Worm (Caenorhabditis elegans) whole organism, L3 larva: Measurements from ENCODE around the gene F59A6.13.

Source experiments
- R02D3.7 ChIP-seq: fragments of 150-350 bp; optimal IDR thresholded peaks from 2 replicates; lab custom pipeline; 2014; ENCODE audit warnings: missing biosample characterization, missing genetic modification characterization
- ZK546.5 ChIP-seq: sonication (generic microtip); optimal IDR thresholded peaks from 2 replicates; lab custom pipeline; 2017; ENCODE audit warnings: missing biosample characterization, missing genetic modification characterization
- aly-2 ChIP-seq: fragments of 150-350 bp; optimal IDR thresholded peaks from 2 replicates; lab custom pipeline; 2014; ENCODE audit warnings: missing biosample characterization, missing genetic modification characterization
- ama-1 ChIP-seq: fragments of 150-350 bp; optimal IDR thresholded peaks from 2 replicates; lab custom pipeline; 2018
- ceh-16 ChIP-seq: sonication (generic microtip); optimal IDR thresholded peaks from 2 replicates; lab custom pipeline; 2017; ENCODE audit warnings: missing biosample characterization, missing genetic modification characterization
- ceh-28 ChIP-seq: fragments of 150-350 bp; optimal IDR thresholded peaks from 2 replicates; lab custom pipeline; 2014; ENCODE audit warnings: missing biosample characterization, missing genetic modification reagents, missing genetic modification characterization
- ceh-82 ChIP-seq: fragments of 150-350 bp; optimal IDR thresholded peaks from 2 replicates; lab custom pipeline; 2014; ENCODE audit warnings: missing biosample characterization, missing genetic modification characterization
- ceh-9 ChIP-seq: sonication (generic microtip); optimal IDR thresholded peaks from 2 replicates; lab custom pipeline; 2018; ENCODE audit warnings: missing biosample characterization, missing genetic modification characterization
- daf-12 ChIP-seq: fragments of 150-350 bp; optimal IDR thresholded peaks from 2 replicates; lab custom pipeline; 2014; ENCODE audit warnings: missing biosample characterization, missing genetic modification reagents, missing genetic modification characterization
- egl-27 ChIP-seq: sonication (generic microtip); optimal IDR thresholded peaks from 4 replicates; lab custom pipeline; 2017; ENCODE audit warnings: missing biosample characterization, missing genetic modification reagents, missing genetic modification characterization
- egl-5 ChIP-seq: fragments of 150-350 bp; optimal IDR thresholded peaks from 2 replicates; lab custom pipeline; 2017; ENCODE audit warnings: missing biosample characterization, missing genetic modification reagents, missing genetic modification characterization, inconsistent platforms
- elt-1 ChIP-seq: fragments of 150-350 bp; optimal IDR thresholded peaks from 2 replicates; lab custom pipeline; 2014; ENCODE audit warnings: missing biosample characterization, missing genetic modification characterization
- elt-2 ChIP-seq: sonication (generic microtip); optimal IDR thresholded peaks from 2 replicates; lab custom pipeline; 2016; ENCODE audit warnings: missing genetic modification reagents, mild to moderate bottlenecking, missing genetic modification characterization, missing compliant biosample characterization
- elt-3 ChIP-seq, 3 experiments: fragments of 150-350 bp in 1 of 3; sonication (generic microtip) in 2 of 3; optimal IDR thresholded peaks; 2 replicates in 2 of 3; 4 replicates in 1 of 3; lab custom pipeline; 2014 to 2017; ENCODE audit warnings: missing biosample characterization in 3 of 3, missing genetic modification characterization in 3 of 3
- eor-1 ChIP-seq, 2 experiments: fragments of 150-350 bp; optimal IDR thresholded peaks; 2 replicates each; lab custom pipeline; 2014 to 2018; ENCODE audit warnings: missing biosample characterization in 2 of 2, missing genetic modification characterization in 2 of 2
- fkh-10 ChIP-seq: sonication (generic microtip); optimal IDR thresholded peaks from 2 replicates; lab custom pipeline; 2017; ENCODE audit warnings: missing biosample characterization, missing genetic modification reagents, missing genetic modification characterization
- fkh-2 ChIP-seq: fragments of 150-350 bp; optimal IDR thresholded peaks from 2 replicates; lab custom pipeline; 2014; ENCODE audit warnings: missing biosample characterization, missing genetic modification reagents, missing genetic modification characterization
- fos-1 ChIP-seq: fragments of 150-350 bp; optimal IDR thresholded peaks from 2 replicates; lab custom pipeline; 2014; ENCODE audit warnings: missing biosample characterization, missing genetic modification characterization
- hmg-11 ChIP-seq: sonication (generic microtip); optimal IDR thresholded peaks from 2 replicates; lab custom pipeline; 2016; ENCODE audit warnings: missing genetic modification characterization, missing compliant biosample characterization
- jun-1 ChIP-seq: fragments of 150-350 bp; optimal IDR thresholded peaks from 2 replicates; lab custom pipeline; 2014; ENCODE audit warnings: missing biosample characterization, missing genetic modification reagents, missing genetic modification characterization
- lin-15B ChIP-seq: fragments of 150-350 bp; optimal IDR thresholded peaks from 2 replicates; lab custom pipeline; 2014; ENCODE audit warnings: missing biosample characterization, missing genetic modification characterization
- lin-39 ChIP-seq: fragments of 150-350 bp; optimal IDR thresholded peaks from 2 replicates; lab custom pipeline; 2018; ENCODE audit warnings: missing biosample characterization, missing genetic modification reagents, missing genetic modification characterization
- lsy-12 ChIP-seq: sonication (generic microtip); optimal IDR thresholded peaks from 2 replicates; lab custom pipeline; 2016; ENCODE audit warnings: mild to moderate bottlenecking, missing genetic modification characterization, missing compliant biosample characterization
- mdl-1 ChIP-seq: fragments of 150-350 bp; optimal IDR thresholded peaks from 2 replicates; lab custom pipeline; 2014; ENCODE audit warnings: missing biosample characterization, missing genetic modification characterization
- mml-1 ChIP-seq: fragments of 150-350 bp; sonication (generic microtip); optimal IDR thresholded peaks from 3 replicates; lab custom pipeline; 2014; ENCODE audit warnings: missing biosample characterization, missing genetic modification characterization
- nfya-1 ChIP-seq: sonication (generic microtip); optimal IDR thresholded peaks from 2 replicates; lab custom pipeline; 2017; ENCODE audit warnings: missing genetic modification characterization, mild to moderate bottlenecking, missing compliant biosample characterization, antibody characterized with exemption, moderate library complexity; ENCODE audit not compliant: insufficient read depth
- nhr-11 ChIP-seq: fragments of 150-350 bp; optimal IDR thresholded peaks from 2 replicates; lab custom pipeline; 2014; ENCODE audit warnings: missing biosample characterization, missing genetic modification characterization
- nhr-12 ChIP-seq: fragments of 150-350 bp; optimal IDR thresholded peaks from 2 replicates; lab custom pipeline; 2014; ENCODE audit warnings: missing biosample characterization, missing genetic modification characterization
- nhr-23 ChIP-seq: fragments of 150-350 bp; optimal IDR thresholded peaks from 2 replicates; lab custom pipeline; 2014; ENCODE audit warnings: missing biosample characterization, missing genetic modification reagents, missing genetic modification characterization
- nhr-237 ChIP-seq: fragments of 150-350 bp; optimal IDR thresholded peaks from 2 replicates; lab custom pipeline; 2014; ENCODE audit warnings: missing biosample characterization, missing genetic modification characterization
- nhr-25 ChIP-seq: sonication (generic microtip); optimal IDR thresholded peaks from 2 replicates; lab custom pipeline; 2017; ENCODE audit warnings: missing biosample characterization, missing genetic modification characterization
- nhr-28 ChIP-seq: fragments of 150-350 bp; optimal IDR thresholded peaks from 2 replicates; lab custom pipeline; 2014; ENCODE audit warnings: missing biosample characterization, missing genetic modification characterization
- nhr-43 ChIP-seq: sonication (generic microtip); optimal IDR thresholded peaks from 2 replicates; lab custom pipeline; 2016; ENCODE audit warnings: mild to moderate bottlenecking, missing genetic modification characterization, missing compliant biosample characterization; ENCODE audit not compliant: poor library complexity, severe bottlenecking
- nhr-67 ChIP-seq: fragments of 150-350 bp; optimal IDR thresholded peaks from 2 replicates; lab custom pipeline; 2014; ENCODE audit warnings: missing biosample characterization, missing genetic modification characterization
- nhr-76 ChIP-seq: fragments of 150-350 bp; sonication (generic microtip); optimal IDR thresholded peaks from 5 replicates; lab custom pipeline; 2014; ENCODE audit warnings: missing biosample characterization, missing genetic modification characterization
- nhr-77 ChIP-seq: fragments of 150-350 bp; optimal IDR thresholded peaks from 2 replicates; lab custom pipeline; 2014; ENCODE audit warnings: missing biosample characterization, missing genetic modification characterization
- pha-4 ChIP-seq: fragments of 150-350 bp; optimal IDR thresholded peaks from 2 replicates; lab custom pipeline; 2014; ENCODE audit warnings: missing biosample characterization, missing genetic modification reagents, missing genetic modification characterization
- pqm-1 ChIP-seq: fragments of 150-350 bp; optimal IDR thresholded peaks from 2 replicates; lab custom pipeline; 2017; ENCODE audit warnings: missing biosample characterization, missing genetic modification characterization, inconsistent platforms
- sea-2 ChIP-seq: fragments of 150-350 bp; sonication (generic microtip); optimal IDR thresholded peaks from 4 replicates; lab custom pipeline; 2014; ENCODE audit warnings: missing biosample characterization, missing genetic modification reagents, missing genetic modification characterization
- skn-1 ChIP-seq: fragments of 150-350 bp; optimal IDR thresholded peaks from 2 replicates; lab custom pipeline; 2014; ENCODE audit warnings: missing biosample characterization, missing genetic modification characterization
- snpc-4 ChIP-seq: fragments of 150-350 bp; optimal IDR thresholded peaks from 2 replicates; lab custom pipeline; 2014; ENCODE audit warnings: missing biosample characterization, missing genetic modification characterization
- tbx-2 ChIP-seq: sonication (generic microtip); optimal IDR thresholded peaks from 2 replicates; lab custom pipeline; 2016; ENCODE audit warnings: mild to moderate bottlenecking, missing genetic modification characterization, missing compliant biosample characterization
- unc-39 ChIP-seq: sonication (generic microtip); optimal IDR thresholded peaks from 4 replicates; lab custom pipeline; 2017; ENCODE audit warnings: missing biosample characterization, missing genetic modification characterization
- unc-62 ChIP-seq: fragments of 150-350 bp; sonication (generic microtip); optimal IDR thresholded peaks from 4 replicates; lab custom pipeline; 2014; ENCODE audit warnings: missing biosample characterization, missing genetic modification reagents, missing genetic modification characterization
- zag-1 ChIP-seq: fragments of 150-350 bp; optimal IDR thresholded peaks from 2 replicates; lab custom pipeline; 2014; ENCODE audit warnings: missing biosample characterization, missing genetic modification characterization
- ztf-11 ChIP-seq: fragments of 150-350 bp; optimal IDR thresholded peaks from 2 replicates; lab custom pipeline; 2014; ENCODE audit warnings: missing biosample characterization, missing genetic modification characterization
- ztf-4 ChIP-seq: fragments of 150-350 bp; optimal IDR thresholded peaks from 2 replicates; lab custom pipeline; 2014; ENCODE audit warnings: missing biosample characterization, missing genetic modification characterization

F59A6.13 gene

DNA sequence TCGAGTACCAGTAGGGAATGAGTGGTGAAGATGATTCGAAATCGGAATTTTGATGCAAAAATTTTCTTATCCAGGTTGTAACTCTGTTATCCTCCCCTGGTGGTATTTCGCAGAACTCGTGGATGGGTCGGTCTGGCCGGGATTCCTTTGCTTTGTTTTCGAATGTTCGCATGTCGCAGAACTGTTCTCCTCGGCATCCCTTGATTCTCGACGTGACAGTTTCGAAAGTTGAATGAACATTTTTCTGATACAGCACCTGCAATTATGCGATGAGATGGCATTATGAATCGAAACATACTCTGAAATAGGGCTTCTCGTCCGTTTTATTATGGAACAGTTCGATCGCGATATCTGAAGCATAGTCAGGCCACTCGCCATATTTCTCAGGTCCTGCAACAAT is 33.6 kb downstream of the F59A6.13 start:
- TF ChIP-seq unc-39 (tag; lab: Kevin White, UChicago), result no peak
- TF ChIP-seq elt-2 (tag; lab: Kevin White, UChicago), result peak; percentile 2

DNA sequence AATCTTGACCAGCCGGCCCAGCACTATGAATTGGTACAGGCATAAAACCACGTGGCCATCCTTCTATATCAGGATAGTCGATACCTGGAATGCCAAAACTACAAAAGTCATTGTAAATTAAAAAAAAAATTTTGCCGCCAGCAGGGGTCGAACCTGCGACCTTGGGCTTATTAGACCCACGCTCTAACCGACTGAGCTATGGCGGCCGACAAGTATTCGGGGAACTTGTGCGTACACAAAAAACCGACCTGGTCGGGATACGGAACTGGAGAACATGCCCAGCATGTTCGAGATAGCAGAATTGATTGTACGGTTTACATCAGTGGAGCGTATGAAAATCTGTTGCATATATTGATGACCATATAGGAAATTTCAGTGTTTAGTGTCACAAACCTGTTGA is 34.7 kb downstream of the F59A6.13 start:
- peak; percentile 43 for TF ChIP-seq nfya-1 (tag; lab: Kevin White, UChicago)
- TF ChIP-seq egl-27, result no peak
- TF ChIP-seq aly-2 (tag; lab: Kevin White, UChicago), result no peak
- TF ChIP-seq nhr-43 (tag; lab: Kevin White, UChicago), result peak; percentile 84
- TF ChIP-seq nhr-76 (tag; lab: Kevin White, UChicago), result no peak
- no peak for TF ChIP-seq fkh-10
- no peak for TF ChIP-seq ZK546.5 (tag; lab: Kevin White, UChicago)
- TF ChIP-seq fos-1, result no peak
- TF ChIP-seq hmg-11 (tag; lab: Kevin White, UChicago), result peak; percentile 67
- no peak for TF ChIP-seq R02D3.7 (tag; lab: Kevin White, UChicago)
- no peak for TF ChIP-seq nhr-28 (tag; lab: Kevin White, UChicago)
- no peak for TF ChIP-seq mml-1 (tag; lab: Kevin White, UChicago)
- TF ChIP-seq ceh-82 (tag; lab: Kevin White, UChicago), result no peak
- TF ChIP-seq zag-1, result no peak
- peak; percentile 90 for TF ChIP-seq elt-2 (tag; lab: Kevin White, UChicago)
- peak; percentile 37 for TF ChIP-seq lin-15B (tag; lab: Kevin White, UChicago)
- TF ChIP-seq pha-4, result peak; percentile 73
- TF ChIP-seq ceh-28 (tag; lab: Kevin White, UChicago), result no peak
- TF ChIP-seq ama-1 (lab: Kevin White, UChicago), result no peak
- TF ChIP-seq nhr-237 (tag; lab: Kevin White, UChicago), result no peak
- no peak for TF ChIP-seq unc-62 (GFP tag; lab: Kevin White, UChicago)
- peak; percentile 21 for TF ChIP-seq lin-39 (tag; lab: Kevin White, UChicago)
- TF ChIP-seq nhr-23 (tag; lab: Kevin White, UChicago), result peak; percentile 46
- TF ChIP-seq ceh-9, result no peak
- peak; percentile 71 for TF ChIP-seq lsy-12 (tag; lab: Kevin White, UChicago)
- no peak for TF ChIP-seq elt-1 (tag; lab: Kevin White, UChicago)
- TF ChIP-seq eor-1 (tag; optimal IDR thresholded peaks at IDR 0.05; lab: Kevin White, UChicago), result no peak
- no peak for TF ChIP-seq daf-12 (tag; lab: Kevin White, UChicago)
- TF ChIP-seq fkh-2 (tag; lab: Kevin White, UChicago), result no peak
- TF ChIP-seq ztf-4 (tag; lab: Kevin White, UChicago), result no peak
- no peak for TF ChIP-seq unc-39 (tag; lab: Kevin White, UChicago)
- no peak for TF ChIP-seq ztf-11 (tag; lab: Kevin White, UChicago)
- TF ChIP-seq nhr-25, result peak; percentile 79
- TF ChIP-seq jun-1 (tag; lab: Kevin White, UChicago), result peak; percentile 9
- TF ChIP-seq nhr-77, result no peak
- TF ChIP-seq sea-2 (GFP tag; lab: Kevin White, UChicago), result no peak
- TF ChIP-seq nhr-11 (tag; lab: Kevin White, UChicago), result no peak
- no peak for TF ChIP-seq nhr-12
- TF ChIP-seq egl-5 (tag; lab: Kevin White, UChicago), result peak; percentile 61
- no peak for TF ChIP-seq mdl-1 (tag; lab: Kevin White, UChicago)
- TF ChIP-seq tbx-2, result peak; percentile 51
- no peak for TF ChIP-seq ceh-16 (tag; lab: Kevin White, UChicago)
- no peak for TF ChIP-seq nhr-67 (tag; lab: Kevin White, UChicago)
- no peak for TF ChIP-seq skn-1
- TF ChIP-seq pqm-1 (tag; lab: Kevin White, UChicago), result peak; percentile 9
- no peak for TF ChIP-seq elt-3 (tag; optimal IDR thresholded peaks at IDR 0.05; lab: Kevin White, UChicago)
- TF ChIP-seq snpc-4 (tag; lab: Kevin White, UChicago), result peak; percentile 99
